Worm (Caenorhabditis elegans) whole organism, young adult: ENCODE data around the gene D1046.18.

Experiments used
- B0035.1 ChIP-seq: sonication (generic microtip); optimal IDR thresholded peaks from 2 replicates; lab custom pipeline; 2016; ENCODE audit warnings: missing genetic modification characterization, mild to moderate bottlenecking, missing compliant biosample characterization, missing genotype, missing genetic modification reagents
- C06A6.2 ChIP-seq: fragments of 200-800 bp; sonication (Bioruptor generic); conservative IDR thresholded peaks from 2 replicates; pipeline ENCODE4 v1.3.6; 2022; ENCODE audit warnings: missing genetic modification characterization, missing compliant biosample characterization
- K11D2.4 ChIP-seq: fragments of 200-800 bp; sonication (Bioruptor generic); IDR thresholded peaks from 2 replicates; pipeline ENCODE4 v1.3.6; 2022; ENCODE audit warnings: missing genetic modification reagents, missing genetic modification characterization, missing compliant biosample characterization
- T26A5.8 ChIP-seq: sonication (generic microtip); optimal IDR thresholded peaks from 2 replicates; lab custom pipeline; 2016; ENCODE audit warnings: missing genetic modification characterization, missing compliant biosample characterization
- Y53G8AR.9 ChIP-seq: fragments of 200-800 bp; sonication (Bioruptor generic); conservative IDR thresholded peaks from 2 replicates; pipeline ENCODE4 v1.3.6; 2022; ENCODE audit warnings: missing genetic modification reagents, missing genetic modification characterization, missing compliant biosample characterization
- Y67H2A.10 ChIP-seq: fragments of 200-800 bp; sonication (Bioruptor generic); conservative IDR thresholded peaks from 2 replicates; pipeline ENCODE4 v1.3.6; 2022; ENCODE audit warnings: missing genetic modification reagents, missing genetic modification characterization, missing compliant biosample characterization
- Y79H2A.3 ChIP-seq: fragments of 200-800 bp; sonication (Bioruptor generic); conservative IDR thresholded peaks from 2 replicates; pipeline ENCODE4 v1.3.6; 2022; ENCODE audit warnings: missing genetic modification reagents, missing genetic modification characterization, missing compliant biosample characterization
- Y95B8A.8 ChIP-seq: fragments of 200-800 bp; sonication (Bioruptor generic); IDR thresholded peaks from 2 replicates; pipeline ENCODE4 v1.3.6; 2022; ENCODE audit warnings: missing genetic modification reagents, missing genetic modification characterization, missing compliant biosample characterization
- aptf-3 ChIP-seq: fragments of 200-800 bp; sonication (Bioruptor generic); IDR thresholded peaks from 2 replicates; pipeline ENCODE4 v1.3.6; 2022; ENCODE audit warnings: missing genetic modification characterization, missing compliant biosample characterization
- attf-3 ChIP-seq: fragments of 200-800 bp; sonication (Bioruptor generic); conservative IDR thresholded peaks from 2 replicates; pipeline ENCODE4 v1.3.6; 2022; ENCODE audit warnings: missing genetic modification reagents, missing genetic modification characterization, missing compliant biosample characterization
- attf-5 ChIP-seq: fragments of 200-800 bp; sonication (Bioruptor generic); optimal IDR thresholded peaks from 2 replicates; lab custom pipeline; 2018; ENCODE audit warnings: mild to moderate bottlenecking, missing genetic modification characterization, missing compliant biosample characterization
- cebp-1 ChIP-seq, 2 experiments: fragments of 200-800 bp in 1 of 2; sonication (Bioruptor generic) in 1 of 2; sonication (generic microtip) in 1 of 2; IDR thresholded peaks in 1 of 2; optimal IDR thresholded peaks in 1 of 2; 2 replicates each; pipeline versions ENCODE4 v1.3.6 to Lab custom; 2017 to 2022; ENCODE audit warnings: missing compliant biosample characterization in 2 of 2, missing genetic modification characterization in 2 of 2, mild to moderate bottlenecking in 1 of 2, missing genetic modification reagents in 1 of 2, moderate library complexity in 1 of 2
- ceh-27 ChIP-seq: fragments of 200-800 bp; sonication (Bioruptor generic); optimal IDR thresholded peaks from 2 replicates; lab custom pipeline; 2018; ENCODE audit warnings: mild to moderate bottlenecking, missing genetic modification characterization, moderate library complexity, missing compliant biosample characterization
- ceh-58 ChIP-seq: fragments of 200-800 bp; sonication (Bioruptor generic); IDR thresholded peaks from 2 replicates; pipeline ENCODE4 v1.3.6; 2022; ENCODE audit warnings: missing genetic modification characterization, missing compliant biosample characterization
- die-1 ChIP-seq: sonication (generic microtip); optimal IDR thresholded peaks from 2 replicates; lab custom pipeline; 2016; ENCODE audit warnings: missing genotype, mild to moderate bottlenecking, missing genetic modification characterization, missing compliant biosample characterization
- egrh-3 ChIP-seq: fragments of 200-800 bp; sonication (Bioruptor generic); IDR thresholded peaks from 2 replicates; pipeline ENCODE4 v1.3.6; 2022; ENCODE audit warnings: missing genetic modification reagents, missing genetic modification characterization, missing compliant biosample characterization
- ekl-4 ChIP-seq: fragments of 200-800 bp; sonication (Bioruptor generic); IDR thresholded peaks from 2 replicates; pipeline ENCODE4 v1.3.6; 2022; ENCODE audit warnings: missing genetic modification reagents, missing genetic modification characterization, missing compliant biosample characterization
- fkh-3 ChIP-seq: sonication (generic microtip); optimal IDR thresholded peaks from 2 replicates; lab custom pipeline; 2016; ENCODE audit warnings: mild to moderate bottlenecking, missing genetic modification characterization, missing compliant biosample characterization
- hmg-1.2 ChIP-seq: fragments of 200-800 bp; sonication (Bioruptor generic); IDR thresholded peaks from 2 replicates; pipeline ENCODE4 v1.3.6; 2022; ENCODE audit warnings: missing genetic modification reagents, missing genetic modification characterization, missing compliant biosample characterization
- hmg-20 ChIP-seq: fragments of 200-800 bp; sonication (Bioruptor generic); IDR thresholded peaks from 2 replicates; pipeline ENCODE4 v1.3.6; 2022; ENCODE audit warnings: missing genetic modification reagents, missing genetic modification characterization, missing compliant biosample characterization
- hrde-1 ChIP-seq: sonication (generic microtip); optimal IDR thresholded peaks from 2 replicates; lab custom pipeline; 2016; ENCODE audit warnings: missing genetic modification characterization, mild to moderate bottlenecking, missing compliant biosample characterization, moderate library complexity, missing genotype, missing genetic modification reagents, borderline replicate concordance
- lag-1 ChIP-seq: fragments of 200-800 bp; sonication (Bioruptor generic); IDR thresholded peaks from 2 replicates; pipeline ENCODE4 v1.3.6; 2022; ENCODE audit warnings: missing genetic modification reagents, missing genetic modification characterization, missing compliant biosample characterization
- let-607 ChIP-seq, 2 experiments: fragments of 200-800 bp in 1 of 2; sonication (Bioruptor generic) in 1 of 2; sonication (generic microtip) in 1 of 2; optimal IDR thresholded peaks; 2 replicates each; lab custom pipeline; 2016 to 2018; ENCODE audit warnings: mild to moderate bottlenecking in 2 of 2, missing compliant biosample characterization in 2 of 2, missing genetic modification characterization in 2 of 2, moderate library complexity in 2 of 2, missing genotype in 1 of 2
- lin-35 ChIP-seq, 3 experiments: fragments of 150-350 bp in 2 of 3; sonication (generic microtip) in 1 of 3; optimal IDR thresholded peaks; 2 replicates each; lab custom pipeline; 2014 to 2018; ENCODE audit warnings: missing biosample characterization in 3 of 3, missing genetic modification characterization in 3 of 3, missing genetic modification reagents in 3 of 3
- lin-40 ChIP-seq: sonication (generic microtip); optimal IDR thresholded peaks from 2 replicates; lab custom pipeline; 2016; ENCODE audit warnings: missing genetic modification characterization, mild to moderate bottlenecking, missing compliant biosample characterization, missing genotype, missing genetic modification reagents
- lin-54 ChIP-seq: fragments of 200-800 bp; sonication (Bioruptor generic); optimal IDR thresholded peaks from 2 replicates; lab custom pipeline; 2018; ENCODE audit warnings: mild to moderate bottlenecking, missing genetic modification characterization, missing compliant biosample characterization
- lir-1 ChIP-seq: fragments of 200-800 bp; sonication (Bioruptor generic); conservative IDR thresholded peaks from 2 replicates; pipeline ENCODE4 v1.3.6; 2022; ENCODE audit warnings: missing genetic modification reagents, missing genetic modification characterization, missing compliant biosample characterization
- madf-6 ChIP-seq: fragments of 200-800 bp; sonication (Bioruptor generic); IDR thresholded peaks from 2 replicates; pipeline ENCODE4 v1.3.6; 2022; ENCODE audit warnings: missing genetic modification reagents, missing genetic modification characterization, missing compliant biosample characterization
- madf-8 ChIP-seq: fragments of 200-800 bp; sonication (Bioruptor generic); conservative IDR thresholded peaks from 2 replicates; pipeline ENCODE4 v1.3.6; 2022; ENCODE audit warnings: missing genetic modification reagents, missing genetic modification characterization, missing compliant biosample characterization
- mcd-1 ChIP-seq: fragments of 200-800 bp; sonication (Bioruptor generic); IDR thresholded peaks from 2 replicates; pipeline ENCODE4 v1.3.6; 2022; ENCODE audit warnings: missing genetic modification reagents, missing genetic modification characterization, missing compliant biosample characterization
- mel-28 ChIP-seq: sonication (generic microtip); optimal IDR thresholded peaks from 2 replicates; lab custom pipeline; 2016; ENCODE audit warnings: borderline replicate concordance, mild to moderate bottlenecking, missing genetic modification characterization, missing compliant biosample characterization
- mes-4 ChIP-seq: sonication (generic microtip); optimal IDR thresholded peaks from 2 replicates; lab custom pipeline; 2016; ENCODE audit warnings: missing genotype, missing genetic modification characterization, missing compliant biosample characterization
- nhr-80 ChIP-seq: sonication (generic microtip); optimal IDR thresholded peaks from 2 replicates; lab custom pipeline; 2016; ENCODE audit warnings: missing genetic modification characterization, missing compliant biosample characterization
- rpc-1 ChIP-seq, 2 experiments: fragments of 150-350 bp in 1 of 2; sonication (generic microtip) in 1 of 2; optimal IDR thresholded peaks; 2 replicates each; lab custom pipeline; 2014 to 2018; ENCODE audit warnings: missing biosample characterization in 1 of 2, missing genetic modification characterization in 1 of 2, missing genetic modification reagents in 1 of 2, missing genotype in 1 of 2
- sdz-38 ChIP-seq: sonication (generic microtip); optimal IDR thresholded peaks from 2 replicates; lab custom pipeline; 2016; ENCODE audit warnings: missing genotype, missing genetic modification characterization, missing compliant biosample characterization
- snpc-4 ChIP-seq, 5 experiments: fragments of 150-350 bp in 1 of 5; sonication (generic microtip) in 4 of 5; optimal IDR thresholded peaks; 2 replicates each; lab custom pipeline; 2014 to 2018; ENCODE audit warnings: missing genetic modification characterization in 5 of 5, missing biosample characterization in 3 of 5, antibody characterized with exemption in 2 of 5, mild to moderate bottlenecking in 2 of 5, missing compliant biosample characterization in 2 of 5, missing genotype in 2 of 5, moderate library complexity in 2 of 5, missing genetic modification reagents in 1 of 5
- somi-1 ChIP-seq: fragments of 200-800 bp; sonication (Bioruptor generic); optimal IDR thresholded peaks from 2 replicates; lab custom pipeline; 2018; ENCODE audit warnings: mild to moderate bottlenecking, missing genetic modification characterization, missing compliant biosample characterization
- tlf-1 ChIP-seq: fragments of 200-800 bp; sonication (Bioruptor generic); optimal IDR thresholded peaks from 2 replicates; lab custom pipeline; 2018; ENCODE audit warnings: mild to moderate bottlenecking, missing genetic modification characterization, missing compliant biosample characterization
- unc-130 ChIP-seq: sonication (generic microtip); optimal IDR thresholded peaks from 2 replicates; lab custom pipeline; 2016; ENCODE audit warnings: missing genetic modification reagents, missing genetic modification characterization, missing compliant biosample characterization
- xnd-1 ChIP-seq: sonication (generic microtip); optimal IDR thresholded peaks from 2 replicates; lab custom pipeline; 2016; ENCODE audit warnings: missing genotype, missing genetic modification reagents, missing genetic modification characterization, missing compliant biosample characterization
- zfh-2 ChIP-seq: fragments of 200-800 bp; sonication (Bioruptor generic); conservative IDR thresholded peaks from 2 replicates; pipeline ENCODE4 v1.3.6; 2022; ENCODE audit warnings: missing genetic modification reagents, missing genetic modification characterization, missing compliant biosample characterization
- ztf-22 ChIP-seq: fragments of 200-800 bp; sonication (Bioruptor generic); optimal IDR thresholded peaks from 2 replicates; lab custom pipeline; 2018; ENCODE audit warnings: mild to moderate bottlenecking, missing genetic modification characterization, moderate library complexity, missing compliant biosample characterization
- ztf-26 ChIP-seq: sonication (generic microtip); optimal IDR thresholded peaks from 2 replicates; lab custom pipeline; 2017; ENCODE audit warnings: missing genetic modification characterization, missing compliant biosample characterization
- ztf-6 ChIP-seq: fragments of 200-800 bp; sonication (Bioruptor generic); IDR thresholded peaks from 2 replicates; pipeline ENCODE4 v1.3.6; 2022; ENCODE audit warnings: missing genetic modification reagents, missing genetic modification characterization, missing compliant biosample characterization

Gene D1046.18

ce11 chrIV:8949078-8950039 is 19.3 kb downstream of the D1046.18 start:
- peak; percentile 67 for TF ChIP-seq C06A6.2 (GFP tag; lab: Robert Waterston, UW)
- TF ChIP-seq lin-40: peak; percentile 94
- TF ChIP-seq attf-3 (GFP tag; lab: Robert Waterston, UW): no peak
- TF ChIP-seq B0035.1 (tag; lab: Kevin White, UChicago): no peak
- TF ChIP-seq nhr-80 (tag; lab: Kevin White, UChicago): peak; percentile 66
- no peak for TF ChIP-seq egrh-3
- no peak for TF ChIP-seq aptf-3
- TF ChIP-seq ztf-22: peak; percentile 43
- TF ChIP-seq xnd-1: no peak
- no peak for TF ChIP-seq Y95B8A.8 (GFP tag; lab: Robert Waterston, UW)
- TF ChIP-seq tlf-1 (GFP tag; lab: Kevin White, UChicago): peak; percentile 32
- no peak; the same call in 1 of the 2 replicates for TF ChIP-seq mcd-1 (GFP tag; lab: Robert Waterston, UW)
- TF ChIP-seq fkh-3 (tag; lab: Kevin White, UChicago): no peak
- TF ChIP-seq zfh-2 (GFP tag; lab: Robert Waterston, UW): no peak
- TF ChIP-seq Y67H2A.10 (GFP tag; lab: Robert Waterston, UW): no peak
- TF ChIP-seq madf-8: no peak
- TF ChIP-seq lin-35 (GFP tag; optimal IDR thresholded peaks at IDR 0.05; lab: Kevin White, UChicago): no peak
- peak; percentile 68 for TF ChIP-seq K11D2.4
- TF ChIP-seq rpc-1 (optimal IDR thresholded peaks at IDR 0.05; lab: Kevin White, UChicago): no peak
- TF ChIP-seq rpc-1 (tag; optimal IDR thresholded peaks at IDR 0.05; lab: Kevin White, UChicago): no peak
- peak; percentile 62 for TF ChIP-seq attf-5 (GFP tag; lab: Kevin White, UChicago)
- no peak for TF ChIP-seq lag-1
- peak; percentile 19 for TF ChIP-seq die-1 (tag; lab: Kevin White, UChicago)
- no peak for TF ChIP-seq hrde-1 (tag; lab: Kevin White, UChicago)
- peak; percentile 70 for TF ChIP-seq ceh-27 (GFP tag; lab: Kevin White, UChicago)
- TF ChIP-seq mes-4 (tag; lab: Kevin White, UChicago): no peak
- no peak for TF ChIP-seq ceh-58 (GFP tag; lab: Robert Waterston, UW)
- no peak for TF ChIP-seq hmg-20 (GFP tag; lab: Robert Waterston, UW)
- no peak for TF ChIP-seq mel-28
- no peak for TF ChIP-seq snpc-4 (GFP tag; optimal IDR thresholded peaks at IDR 0.05; lab: Kevin White, UChicago)
- TF ChIP-seq snpc-4 (tag; optimal IDR thresholded peaks at IDR 0.05; lab: Kevin White, UChicago): no peak
- TF ChIP-seq somi-1 (GFP tag; lab: Kevin White, UChicago): peak; percentile 95
- TF ChIP-seq lir-1 (GFP tag; lab: Robert Waterston, UW): no peak; the same call in 1 of the 2 replicates
- TF ChIP-seq ekl-4: peak; percentile 42; the same call in 1 of the 2 replicates
- no peak for TF ChIP-seq ztf-6 (GFP tag; lab: Robert Waterston, UW)
- no peak for TF ChIP-seq T26A5.8 (tag; lab: Kevin White, UChicago)
- no peak for TF ChIP-seq lin-54 (GFP tag; lab: Kevin White, UChicago)
- TF ChIP-seq Y79H2A.3 (GFP tag; lab: Robert Waterston, UW): no peak
- TF ChIP-seq sdz-38 (tag; lab: Kevin White, UChicago): no peak
- no peak for TF ChIP-seq madf-6
- TF ChIP-seq ztf-26 (tag; lab: Kevin White, UChicago): peak; percentile 86
- 0 out of 2 replicates have a peak, but pooled peaks have one; percentile 29 for TF ChIP-seq cebp-1 (GFP tag; IDR thresholded peaks at IDR 0.05; lab: Robert Waterston, UW)
- peak; percentile 82 for TF ChIP-seq cebp-1 (tag; optimal IDR thresholded peaks at IDR 0.05; lab: Kevin White, UChicago)
- TF ChIP-seq Y53G8AR.9: 0 out of 2 replicates have a peak, but pooled peaks have one; percentile 65
- TF ChIP-seq hmg-1.2: peak; percentile 56
- TF ChIP-seq let-607 (tag; optimal IDR thresholded peaks at IDR 0.05; lab: Kevin White, UChicago): peak in 1 of 2 experiments; percentile 68
- no peak for TF ChIP-seq unc-130 (GFP tag; lab: Kevin White, UChicago)
